Worm (Caenorhabditis elegans) whole organism, L4/young adult: ENCODE data around the gene sup-36.

Source experiments
- W03F9.2 ChIP-seq: fragments of 150-350 bp; optimal IDR thresholded peaks from 2 replicates; lab custom pipeline; 2014; ENCODE audit warnings: missing biosample characterization, missing genetic modification characterization
- dao-5 ChIP-seq: sonication (generic microtip); optimal IDR thresholded peaks from 2 replicates; lab custom pipeline; 2016; ENCODE audit warnings: missing genotype, missing genetic modification characterization, moderate library complexity, missing compliant biosample characterization
- him-1 ChIP-seq: sonication (generic microtip); optimal IDR thresholded peaks from 2 replicates; lab custom pipeline; 2016; ENCODE audit warnings: missing genotype, missing genetic modification reagents, missing genetic modification characterization, missing compliant biosample characterization

The sup-36 gene

DNA sequence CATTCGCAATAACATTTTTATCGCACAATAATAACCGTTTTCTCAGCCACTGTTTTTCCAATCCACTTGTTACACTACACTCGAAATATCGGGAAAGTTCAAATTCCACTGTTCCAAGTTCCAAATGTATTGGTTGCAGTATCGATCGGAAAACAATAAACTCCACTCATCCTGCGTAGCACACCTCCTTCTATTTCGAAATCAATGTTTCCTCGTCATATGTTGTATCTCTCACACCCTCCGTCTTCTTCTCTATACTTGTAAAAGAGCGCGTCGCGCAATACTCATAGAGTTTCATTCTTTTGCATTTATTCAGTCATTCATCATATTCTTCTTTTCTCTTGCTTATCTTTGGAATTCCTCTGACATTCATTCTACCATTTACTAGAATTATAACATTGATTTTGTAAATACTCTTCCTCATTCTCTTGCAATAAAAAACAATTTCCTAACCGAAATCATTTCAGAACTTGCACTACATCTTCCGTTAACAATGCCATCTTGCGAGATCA, at the start of gene sup-36:
sup-36 (plus strand) TSS at position 462 of the 512 bp plus-strand sequence.
- no peak for TF ChIP-seq W03F9.2 (tag; lab: Kevin White, UChicago)

ce11 chrIV:6552036-6552435, 49.4 kb upstream of the sup-36 start:
- TF ChIP-seq him-1 (tag; lab: Kevin White, UChicago) (no peak), dao-5 (tag; lab: Kevin White, UChicago) (no peak), W03F9.2 (tag; lab: Kevin White, UChicago) (no peak)

DNA sequence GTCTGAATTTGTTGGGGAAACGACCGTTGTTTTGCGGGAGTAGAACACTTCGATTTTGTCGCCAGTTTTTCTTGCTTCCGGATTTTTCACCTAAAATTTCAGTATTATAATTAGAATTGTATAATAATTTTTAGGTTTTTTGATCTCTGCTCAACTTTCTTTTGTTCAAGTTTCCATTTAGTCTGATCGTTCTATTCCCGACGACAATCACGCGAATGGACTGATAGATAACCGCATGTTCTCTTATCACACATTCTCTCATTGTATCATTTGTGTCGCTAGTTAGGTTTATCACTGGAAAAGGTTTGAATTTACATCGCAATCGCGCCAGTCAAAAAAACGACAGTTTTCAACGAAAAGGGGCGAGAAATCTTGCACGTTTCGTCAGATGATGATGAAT, 46.6 kb upstream of the sup-36 start:
- TF ChIP-seq him-1 (tag; lab: Kevin White, UChicago) (no peak), W03F9.2 (tag; lab: Kevin White, UChicago) (no peak), dao-5 (tag; lab: Kevin White, UChicago) (no peak)

ce11 chrIV:6555388-6556330, 45.8 kb upstream of the sup-36 start, which contains the start of gene paqr-1:
TSS of gene paqr-1 (minus strand) at chrIV:6555438.
- TF ChIP-seq W03F9.2 (tag; lab: Kevin White, UChicago) (no peak), dao-5 (tag; lab: Kevin White, UChicago) (no peak), him-1 (tag; lab: Kevin White, UChicago) (no peak)

DNA sequence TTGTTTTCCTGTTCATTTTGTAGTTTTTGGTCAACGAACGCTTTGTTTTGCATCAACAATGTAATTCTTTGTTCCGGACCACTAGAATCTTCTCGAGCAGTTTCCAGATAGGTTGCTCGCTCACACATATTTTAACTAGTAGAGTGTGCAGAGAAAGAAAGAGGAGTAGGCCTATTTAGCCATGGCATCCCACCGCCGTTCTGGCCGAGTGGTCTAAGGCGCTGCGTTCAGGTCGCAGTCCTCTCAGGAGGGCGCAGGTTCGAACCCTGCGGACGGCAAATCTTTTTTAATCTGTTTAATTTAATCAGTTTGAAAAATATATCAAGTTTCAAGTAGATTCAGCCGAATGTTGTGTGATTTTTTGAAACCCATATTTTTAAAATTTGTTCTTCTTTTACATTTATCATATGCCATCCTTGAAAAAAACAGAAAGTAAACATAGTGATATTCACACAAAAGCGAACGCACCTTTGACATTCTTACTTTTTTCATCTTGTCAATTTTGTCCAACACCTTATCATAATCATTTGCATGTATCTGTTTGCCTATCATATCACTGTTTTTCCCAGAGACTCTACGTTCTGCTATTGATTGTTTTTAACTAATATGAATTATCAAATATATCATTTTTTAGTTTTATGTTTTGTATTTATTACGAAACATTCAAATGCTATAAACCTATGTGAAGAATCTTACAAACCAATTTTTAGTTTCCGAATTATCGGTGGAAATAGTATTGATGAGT, 44.7 kb upstream of the sup-36 start, which contains the start of gene try-3:
try-3 (plus strand) TSS at position 532 of the 745 bp plus-strand sequence.
- TF ChIP-seq him-1 (tag; lab: Kevin White, UChicago) (peak; percentile 45), dao-5 (tag; lab: Kevin White, UChicago) (peak; percentile 9), W03F9.2 (tag; lab: Kevin White, UChicago) (peak; percentile 19)

DNA sequence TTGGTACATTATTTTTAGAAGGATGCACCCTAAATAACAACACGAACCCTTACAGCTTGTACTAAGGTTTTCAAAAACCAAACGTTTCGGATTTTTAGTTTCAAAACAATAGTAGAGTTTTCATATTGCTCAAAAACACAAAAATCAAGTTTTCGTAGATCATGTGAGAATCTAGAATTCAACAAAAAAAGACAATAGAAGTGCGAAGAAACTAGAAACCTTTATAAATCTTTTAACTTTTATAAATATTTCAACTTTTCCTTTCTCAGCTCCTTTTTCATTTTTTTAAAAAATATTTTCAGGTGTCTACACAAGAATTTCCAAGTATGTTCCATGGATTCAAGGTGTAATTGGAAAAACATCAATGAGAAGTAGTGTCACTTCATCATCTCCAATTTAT, 41.0 kb upstream of the sup-36 start, which contains the start of gene best-9:
best-9 (plus strand) TSS at position 301 of the 400 bp plus-strand sequence.
- no peak for TF ChIP-seq dao-5 (tag; lab: Kevin White, UChicago)
- TF ChIP-seq him-1 (tag; lab: Kevin White, UChicago): no peak
- TF ChIP-seq W03F9.2 (tag; lab: Kevin White, UChicago): no peak

DNA sequence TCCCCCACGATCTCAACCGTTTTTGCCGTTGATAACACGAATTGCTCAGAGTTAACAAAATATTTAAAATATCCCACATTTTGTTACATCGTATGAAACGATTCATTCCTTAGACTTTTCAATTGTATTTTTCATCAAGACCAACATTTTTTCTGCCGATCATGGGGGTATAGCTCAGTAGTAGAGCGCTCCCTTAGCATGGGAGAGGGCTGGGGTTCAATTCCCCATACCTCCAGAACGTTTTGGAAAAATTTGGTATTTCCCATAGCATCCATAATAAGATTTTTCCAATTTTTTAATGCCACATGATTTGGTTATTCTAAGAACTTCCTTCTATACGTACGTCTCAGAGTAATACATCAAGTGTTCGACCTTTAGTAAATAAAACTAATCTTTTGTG, 39.4 kb upstream of the sup-36 start:
- TF ChIP-seq him-1 (tag; lab: Kevin White, UChicago) (no peak), dao-5 (tag; lab: Kevin White, UChicago) (no peak), W03F9.2 (tag; lab: Kevin White, UChicago) (no peak)

DNA sequence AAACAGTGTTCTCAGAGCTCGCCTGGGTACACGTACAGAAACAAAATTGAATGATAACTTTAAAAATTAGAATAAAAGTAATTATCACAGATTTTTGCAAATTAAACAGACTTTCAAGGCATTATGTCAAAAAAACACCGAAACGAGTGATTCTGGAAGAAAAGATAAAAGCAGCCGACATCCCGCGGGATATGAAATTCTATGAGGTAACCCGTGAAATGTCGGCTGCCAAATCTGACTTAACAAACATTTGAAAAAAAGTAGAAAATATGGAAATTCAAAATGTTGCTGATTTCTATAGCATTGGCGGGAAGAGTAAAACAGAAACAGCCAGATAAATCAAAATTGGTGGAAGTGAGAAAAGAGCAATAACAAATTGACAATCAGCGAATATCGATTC, 35.9 kb upstream of the sup-36 start:
- TF ChIP-seq him-1 (tag; lab: Kevin White, UChicago): no peak
- no peak for TF ChIP-seq W03F9.2 (tag; lab: Kevin White, UChicago)
- TF ChIP-seq dao-5 (tag; lab: Kevin White, UChicago): no peak

DNA sequence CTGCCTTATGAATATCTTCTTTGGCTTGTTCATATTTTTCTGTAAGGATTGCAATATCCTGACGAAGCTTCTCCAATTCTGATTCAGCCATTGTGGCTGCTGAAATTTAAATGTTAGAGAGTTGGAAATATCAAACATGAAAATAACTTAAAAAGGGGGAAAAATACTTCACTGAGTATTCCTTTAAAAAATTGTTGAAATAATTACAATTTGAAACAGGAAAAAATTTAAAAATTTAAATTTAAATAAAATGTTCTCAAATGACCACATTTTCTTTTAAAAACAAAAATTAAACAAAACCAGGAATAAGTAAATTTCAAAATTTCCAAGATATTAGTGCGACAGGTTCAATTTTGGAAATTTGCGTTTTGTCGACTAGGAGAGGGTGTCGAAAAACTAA, 29.2 kb upstream of the sup-36 start, which contains the start of gene bicd-1:
bicd-1 (minus strand) TSS at position 101 of the 400 bp plus-strand sequence.
- TF ChIP-seq W03F9.2 (tag; lab: Kevin White, UChicago): no peak
- no peak for TF ChIP-seq dao-5 (tag; lab: Kevin White, UChicago)
- no peak for TF ChIP-seq him-1 (tag; lab: Kevin White, UChicago)

ce11 chrIV:6572655-6573054, 28.8 kb upstream of the sup-36 start:
- TF ChIP-seq him-1 (tag; lab: Kevin White, UChicago) (no peak), dao-5 (tag; lab: Kevin White, UChicago) (no peak), W03F9.2 (tag; lab: Kevin White, UChicago) (no peak)

- TF ChIP-seq him-1 (tag; lab: Kevin White, UChicago) (no peak), dao-5 (tag; lab: Kevin White, UChicago) (no peak), W03F9.2 (tag; lab: Kevin White, UChicago) (no peak)
Observed at ce11 chrIV:6574343-6574742, 27.1 kb upstream of the sup-36 start.

ce11 chrIV:6575959-6576727, 25.3 kb upstream of the sup-36 start:
- TF ChIP-seq him-1 (tag; lab: Kevin White, UChicago): no peak
